Fruit fly (Drosophila melanogaster): ENCODE results near the gene Bin1.
A peak's percentile ranks its signal among the peaks of the same experiment; 100 is the strongest.

Gene Bin1

DNA sequence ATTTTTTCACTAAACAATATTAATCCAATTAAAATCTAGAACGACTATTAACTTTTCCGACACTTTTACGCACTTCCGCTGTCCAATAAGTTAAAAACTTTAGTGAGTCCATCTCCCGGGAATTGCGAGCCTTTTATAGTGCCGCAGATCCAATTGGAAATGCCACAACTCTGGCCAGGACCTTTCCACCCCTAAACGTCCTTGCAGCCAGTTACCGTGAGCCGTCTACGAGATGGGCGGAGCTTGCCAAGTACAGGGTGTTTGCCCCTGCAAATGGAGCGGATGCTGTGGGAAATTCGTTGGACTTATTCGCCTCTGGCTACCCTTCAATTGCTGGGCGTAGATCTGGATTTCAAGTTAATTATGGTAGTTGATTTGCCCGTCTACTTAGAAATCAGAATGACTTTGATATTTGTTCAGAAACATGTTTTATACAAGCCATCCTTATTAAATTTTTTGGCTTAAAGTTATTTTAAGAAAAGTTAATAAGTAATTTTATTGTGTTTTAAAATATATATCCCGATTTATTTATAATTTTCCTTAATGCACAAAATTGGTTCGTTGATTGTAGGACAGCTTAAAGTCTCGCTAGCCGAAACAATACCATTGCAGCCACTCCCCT is 38.0 kb downstream of the Bin1 start, which contains the start of gene Fer2 (continued):
- peak; percentile 56; the same call in 2 of the 3 replicates for TF ChIP-seq CG17361 (GFP tag; IDR thresholded peaks at IDR 0.05)
- no peak for TF ChIP-seq dpn (GFP tag; optimal IDR thresholded peaks at IDR 0.05)
- TF ChIP-seq Rx (GFP tag; IDR thresholded peaks at IDR 0.05), result no peak
- no peak for TF ChIP-seq hth (optimal IDR thresholded peaks at IDR 0.05)
- no peak for TF ChIP-seq YL-1 (GFP tag; optimal IDR thresholded peaks at IDR 0.05)
- no peak for TF ChIP-seq az2 (GFP tag; optimal IDR thresholded peaks at IDR 0.05)
- no peak for TF ChIP-seq Taf1 (GFP tag; IDR thresholded peaks at IDR 0.05)
- TF ChIP-seq amos (GFP tag; IDR thresholded peaks at IDR 0.05; ENCODE audit: partially characterized antibody), result no peak
- TF ChIP-seq Ptx1 (GFP tag; IDR thresholded peaks at IDR 0.05), result peak; percentile 41; the same call in 1 of the 2 replicates
- peak; percentile 62 for TF ChIP-seq seq (GFP tag; IDR thresholded peaks at IDR 0.05)
- TF ChIP-seq otp (GFP tag; IDR thresholded peaks at IDR 0.05), result no peak
- no peak for TF ChIP-seq CG12236 (GFP tag; optimal IDR thresholded peaks at IDR 0.05)
- no peak for TF ChIP-seq CG30020 (tag; optimal IDR thresholded peaks at IDR 0.05)
- no peak for TF ChIP-seq exex (tag; optimal IDR thresholded peaks at IDR 0.05)
- peak; percentile 91 for TF ChIP-seq Nf-YB (GFP tag; optimal IDR thresholded peaks at IDR 0.05)
- TF ChIP-seq en (GFP tag; optimal IDR thresholded peaks at IDR 0.05), result no peak
- peak; percentile 35 for TF ChIP-seq fd96Cb (tag; optimal IDR thresholded peaks at IDR 0.05)
- no peak for TF ChIP-seq Opbp (GFP tag; IDR thresholded peaks at IDR 0.05; ENCODE audit: partially characterized antibody)
- peak; percentile 44 for TF ChIP-seq lmd (GFP tag; IDR thresholded peaks at IDR 0.05)
- peak; percentile 57 for TF ChIP-seq Fer1 (GFP tag; optimal IDR thresholded peaks at IDR 0.05)
- no peak for TF ChIP-seq eve (GFP tag; optimal IDR thresholded peaks at IDR 0.05)
- no peak for TF ChIP-seq twi (tag; optimal IDR thresholded peaks at IDR 0.05)
- no peak for TF ChIP-seq CG4854 (GFP tag; optimal IDR thresholded peaks at IDR 0.05)
- no peak for TF ChIP-seq CG43689 (GFP tag; IDR thresholded peaks at IDR 0.05)
- TF ChIP-seq jing (GFP tag; optimal IDR thresholded peaks at IDR 0.05), result no peak
- no peak for TF ChIP-seq tna (GFP tag; IDR thresholded peaks at IDR 0.05; ENCODE audit: partially characterized antibody)
- no peak for TF ChIP-seq Abd-B (GFP tag; optimal IDR thresholded peaks at IDR 0.05)
- TF ChIP-seq CG2202 (tag; optimal IDR thresholded peaks at IDR 0.05), result no peak
- TF ChIP-seq CG2678 (tag; optimal IDR thresholded peaks at IDR 0.05), result peak; percentile 65
- peak; percentile 39 for TF ChIP-seq CG10147 (GFP tag; optimal IDR thresholded peaks at IDR 0.05)
- no peak for TF ChIP-seq Oaz (GFP tag; IDR thresholded peaks at IDR 0.05)
- TF ChIP-seq CG2120 (GFP tag; optimal IDR thresholded peaks at IDR 0.05), result no peak
- TF ChIP-seq fru (optimal IDR thresholded peaks at IDR 0.05), result no peak
- no peak for TF ChIP-seq bsh (GFP tag; optimal IDR thresholded peaks at IDR 0.05)
- TF ChIP-seq NC2β (GFP tag; optimal IDR thresholded peaks at IDR 0.05), result no peak
- TF ChIP-seq psq (GFP tag; optimal IDR thresholded peaks at IDR 0.05), result no peak
- no peak for TF ChIP-seq CG12659 (GFP tag; optimal IDR thresholded peaks at IDR 0.05)
- TF ChIP-seq CG6272 (GFP tag; IDR thresholded peaks at IDR 0.05), result no peak
- no peak for TF ChIP-seq Ets65A (GFP tag)
- TF ChIP-seq CG30431 (GFP tag; optimal IDR thresholded peaks at IDR 0.05), result no peak
- TF ChIP-seq CG15479 (GFP tag; optimal IDR thresholded peaks at IDR 0.05), result no peak
- TF ChIP-seq sisA (GFP tag; IDR thresholded peaks at IDR 0.05), result no peak
- peak; percentile 92 for TF ChIP-seq Nf-YC (tag; optimal IDR thresholded peaks at IDR 0.05)
- no peak for TF ChIP-seq Atf-2 (GFP tag; optimal IDR thresholded peaks at IDR 0.05)
- TF ChIP-seq fu2 (GFP tag; optimal IDR thresholded peaks at IDR 0.05), result no peak
- no peak for TF ChIP-seq Trl (optimal IDR thresholded peaks at IDR 0.05)
- TF ChIP-seq Trl (GFP tag; optimal IDR thresholded peaks at IDR 0.05), result no peak
- TF ChIP-seq CG4820 (GFP tag; optimal IDR thresholded peaks at IDR 0.05), result peak; percentile 17
- peak; percentile 19 for TF ChIP-seq CG9727 (GFP tag; optimal IDR thresholded peaks at IDR 0.05)
- no peak for TF ChIP-seq ap (GFP tag; IDR thresholded peaks at IDR 0.05)
- no peak for TF ChIP-seq Hr78 (GFP tag; optimal IDR thresholded peaks at IDR 0.05)
- peak; percentile 17 for TF ChIP-seq cwo (GFP tag; optimal IDR thresholded peaks at IDR 0.05)
